Fruit fly (Drosophila melanogaster): ENCODE measurements around the gene CG13970.

The CG13970 gene

dm6 chr2L:20148368-20148767, 44.4 kb upstream of the CG13970 start (continued):
- TF ChIP-seq CG7928 (GFP tag; optimal IDR thresholded peaks at IDR 0.05): no peak
- TF ChIP-seq bcd (GFP tag; optimal IDR thresholded peaks at IDR 0.05): peak; percentile 4
- TF ChIP-seq CG1832 (GFP tag; optimal IDR thresholded peaks at IDR 0.05): no peak
- TF ChIP-seq sna (GFP tag; IDR thresholded peaks at IDR 0.05; ENCODE audit: partially characterized antibody): peak; percentile 24; the same call in 1 of the 2 replicates
- TF ChIP-seq B-H1 (GFP tag; IDR thresholded peaks at IDR 0.05): no peak
- TF ChIP-seq Fer1 (GFP tag; optimal IDR thresholded peaks at IDR 0.05): no peak
- no peak for TF ChIP-seq yki (optimal IDR thresholded peaks at IDR 0.05)
- no peak for TF ChIP-seq CG43689 (GFP tag; IDR thresholded peaks at IDR 0.05)
- TF ChIP-seq CG34224 (GFP tag; IDR thresholded peaks at IDR 0.05; ENCODE audit: partially characterized antibody): peak; percentile 51; the same call in 2 of the 3 replicates
- TF ChIP-seq CG13296 (GFP tag; optimal IDR thresholded peaks at IDR 0.05): no peak
- TF ChIP-seq CG12236 (GFP tag; optimal IDR thresholded peaks at IDR 0.05): no peak
- TF ChIP-seq CG17912 (GFP tag; optimal IDR thresholded peaks at IDR 0.05): no peak
- TF ChIP-seq psq (GFP tag; optimal IDR thresholded peaks at IDR 0.05): no peak
- TF ChIP-seq eve (GFP tag; optimal IDR thresholded peaks at IDR 0.05): no peak
- no peak for TF ChIP-seq CG18011 (GFP tag; optimal IDR thresholded peaks at IDR 0.05)
- TF ChIP-seq Dref (GFP tag; IDR thresholded peaks at IDR 0.05): peak; percentile 45
- TF ChIP-seq CG4360 (GFP tag; IDR thresholded peaks at IDR 0.05): no peak
- no peak for TF ChIP-seq Atf-2 (GFP tag; optimal IDR thresholded peaks at IDR 0.05)
- TF ChIP-seq CG10321 (GFP tag; IDR thresholded peaks at IDR 0.05): no peak
- TF ChIP-seq CG3065 (GFP tag; optimal IDR thresholded peaks at IDR 0.05): no peak
- peak; percentile 59; the same call in 1 of the 2 replicates for TF ChIP-seq CG5953 (GFP tag; IDR thresholded peaks at IDR 0.05)
- TF ChIP-seq CG17568 (GFP tag; optimal IDR thresholded peaks at IDR 0.05): no peak
- no peak for TF ChIP-seq YL-1 (GFP tag; optimal IDR thresholded peaks at IDR 0.05)
- no peak for TF ChIP-seq CG12155 (GFP tag; optimal IDR thresholded peaks at IDR 0.05)
- TF ChIP-seq luna (GFP tag; optimal IDR thresholded peaks at IDR 0.05): no peak
- TF ChIP-seq CG7745 (tag; optimal IDR thresholded peaks at IDR 0.05): no peak
- peak; percentile 58; the same call in 2 of the 3 replicates for TF ChIP-seq knrl (GFP tag; IDR thresholded peaks at IDR 0.05; ENCODE audit: partially characterized antibody)
- peak; percentile 81; the same call in 1 of the 4 replicates for TF ChIP-seq chinmo (GFP tag; IDR thresholded peaks at IDR 0.05; ENCODE audit: partially characterized antibody)
- no peak for TF ChIP-seq Pdp1 (GFP tag; optimal IDR thresholded peaks at IDR 0.05)
- TF ChIP-seq CG18599 (GFP tag; optimal IDR thresholded peaks at IDR 0.05): no peak
- TF ChIP-seq CG10274 (GFP tag; optimal IDR thresholded peaks at IDR 0.05): no peak
- TF ChIP-seq tll (GFP tag; optimal IDR thresholded peaks at IDR 0.05): no peak
- no peak for TF ChIP-seq CG15601 (tag; optimal IDR thresholded peaks at IDR 0.05)
- TF ChIP-seq CG7786 (GFP tag; optimal IDR thresholded peaks at IDR 0.05): no peak
- TF ChIP-seq Neu2 (GFP tag; optimal IDR thresholded peaks at IDR 0.05; ENCODE audit: borderline replicate concordance): peak; percentile 97
- TF ChIP-seq z (GFP tag; IDR thresholded peaks at IDR 0.05): no peak
- TF ChIP-seq Bgb (GFP tag; IDR thresholded peaks at IDR 0.05; ENCODE audit: partially characterized antibody): peak; percentile 69
- no peak for TF ChIP-seq cato (GFP tag; optimal IDR thresholded peaks at IDR 0.05; ENCODE audit: borderline replicate concordance)
- TF ChIP-seq Deaf1 (tag; optimal IDR thresholded peaks at IDR 0.05): peak; percentile 36
- no peak for TF ChIP-seq schlank (tag; optimal IDR thresholded peaks at IDR 0.05)
- TF ChIP-seq CG11456 (GFP tag; IDR thresholded peaks at IDR 0.05): peak; percentile 40; the same call in 1 of the 3 replicates
- TF ChIP-seq vfl (GFP tag; optimal IDR thresholded peaks at IDR 0.05): no peak
- TF ChIP-seq CG10431 (GFP tag; optimal IDR thresholded peaks at IDR 0.05): no peak
- no peak for TF ChIP-seq esg (GFP tag; conservative IDR thresholded peaks at IDR 0.05)
- TF ChIP-seq Blimp-1 (GFP tag; optimal IDR thresholded peaks at IDR 0.05): no peak
- TF ChIP-seq Awh (GFP tag; IDR thresholded peaks at IDR 0.05): no peak; the same call in 1 of the 2 replicates
- TF ChIP-seq bbx (GFP tag; IDR thresholded peaks at IDR 0.05; ENCODE audit: partially characterized antibody): peak; percentile 76
- no peak for TF ChIP-seq sd (tag; optimal IDR thresholded peaks at IDR 0.05)
- peak; percentile 15 for TF ChIP-seq nom (GFP tag; optimal IDR thresholded peaks at IDR 0.05)
- TF ChIP-seq dpn (GFP tag; optimal IDR thresholded peaks at IDR 0.05): peak in 1 of 2 experiments; percentile 12

Data from whole organism, embryonic.